Worm (Caenorhabditis elegans) whole organism, L1 larva: ENCODE results near the gene C16A3.2.

Source experiments
- Y116A8C.19 ChIP-seq: sonication (generic microtip); optimal IDR thresholded peaks from 2 replicates; lab custom pipeline; 2016; ENCODE audit warnings: missing compliant biosample characterization, missing genetic modification characterization, borderline replicate concordance
- aha-1 ChIP-seq: fragments of 150-350 bp; optimal IDR thresholded peaks from 2 replicates; lab custom pipeline; 2014; ENCODE audit warnings: missing biosample characterization, missing genetic modification characterization
- alr-1 ChIP-seq: fragments of 200-800 bp; sonication (Bioruptor generic); optimal IDR thresholded peaks from 2 replicates; lab custom pipeline; 2018; ENCODE audit warnings: borderline replicate concordance, mild to moderate bottlenecking, missing genetic modification characterization, missing compliant biosample characterization
- aly-2 ChIP-seq: fragments of 150-350 bp; optimal IDR thresholded peaks from 2 replicates; lab custom pipeline; 2014; ENCODE audit warnings: missing biosample characterization, missing genetic modification characterization
- blmp-1 ChIP-seq: fragments of 150-350 bp; optimal IDR thresholded peaks from 2 replicates; lab custom pipeline; 2014; ENCODE audit warnings: missing biosample characterization, missing genetic modification characterization
- ceh-8 ChIP-seq: fragments of 200-800 bp; sonication (Bioruptor generic); optimal IDR thresholded peaks from 2 replicates; lab custom pipeline; 2018; ENCODE audit warnings: mild to moderate bottlenecking, missing genetic modification characterization, moderate library complexity, missing compliant biosample characterization
- ceh-82 ChIP-seq, 3 experiments: fragments of 150-350 bp in 1 of 3; sonication (generic microtip) in 2 of 3; optimal IDR thresholded peaks; 2 replicates each; lab custom pipeline; 2014 to 2017; ENCODE audit warnings: missing biosample characterization in 3 of 3, missing genetic modification characterization in 3 of 3
- ces-1 ChIP-seq: fragments of 150-350 bp; optimal IDR thresholded peaks from 2 replicates; lab custom pipeline; 2014; ENCODE audit warnings: missing biosample characterization, missing genetic modification reagents, missing genetic modification characterization
- dsc-1 ChIP-seq: sonication (generic microtip); optimal IDR thresholded peaks from 2 replicates; lab custom pipeline; 2016; ENCODE audit warnings: mild to moderate bottlenecking, missing genetic modification characterization, missing compliant biosample characterization
- efl-1 ChIP-seq, 4 experiments: fragments of 150-350 bp; optimal IDR thresholded peaks in 3 of 4; peaks in 1 of 4; 1 replicate in 1 of 4; 2 replicates in 3 of 4; lab custom pipeline; 2014; ENCODE audit warnings: missing biosample characterization in 2 of 4, missing genetic modification characterization in 2 of 4, missing genetic modification reagents in 2 of 4
- efl-3 ChIP-seq: fragments of 200-800 bp; sonication (Bioruptor generic); optimal IDR thresholded peaks from 2 replicates; lab custom pipeline; 2018; ENCODE audit warnings: mild to moderate bottlenecking, missing genetic modification characterization, missing compliant biosample characterization
- egl-13 ChIP-seq: sonication (generic microtip); optimal IDR thresholded peaks from 2 replicates; lab custom pipeline; 2016; ENCODE audit warnings: missing genotype, missing genetic modification reagents, missing genetic modification characterization, missing compliant biosample characterization
- egl-27 ChIP-seq, 2 experiments: fragments of 150-350 bp in 1 of 2; sonication (generic microtip); optimal IDR thresholded peaks; 3 replicates each; lab custom pipeline; 2017 to 2018; ENCODE audit warnings: missing biosample characterization in 2 of 2, missing genetic modification characterization in 2 of 2, missing genetic modification reagents in 2 of 2
- elt-2 ChIP-seq: sonication (generic microtip); optimal IDR thresholded peaks from 2 replicates; lab custom pipeline; 2016; ENCODE audit warnings: missing genetic modification characterization, mild to moderate bottlenecking, inconsistent platforms, missing compliant biosample characterization, missing genetic modification reagents
- elt-3 ChIP-seq, 6 experiments: fragments of 150-350 bp in 1 of 6; sonication (generic microtip); optimal IDR thresholded peaks; 2 replicates each; lab custom pipeline; 2017 to 2018; ENCODE audit warnings: missing biosample characterization in 6 of 6, missing genetic modification characterization in 6 of 6, inconsistent platforms in 1 of 6
- ets-5 ChIP-seq: fragments of 200-800 bp; sonication (Bioruptor generic); IDR thresholded peaks from 2 replicates; pipeline ENCODE4 v1.3.6; 2022; ENCODE audit warnings: missing genetic modification characterization, missing compliant biosample characterization
- grh-1 ChIP-seq: fragments of 200-800 bp; sonication (Bioruptor generic); IDR thresholded peaks from 2 replicates; pipeline ENCODE4 v1.3.6; 2022; ENCODE audit warnings: missing genetic modification reagents, missing genetic modification characterization, missing compliant biosample characterization
- hlh-17 ChIP-seq: fragments of 200-800 bp; sonication (Bioruptor generic); optimal IDR thresholded peaks from 2 replicates; lab custom pipeline; 2018; ENCODE audit warnings: missing genetic modification characterization, mild to moderate bottlenecking, missing compliant biosample characterization, moderate library complexity, borderline replicate concordance
- irx-1 ChIP-seq: sonication (generic microtip); optimal IDR thresholded peaks from 2 replicates; lab custom pipeline; 2016; ENCODE audit warnings: missing genetic modification characterization, missing compliant biosample characterization
- lin-14 ChIP-seq: fragments of 200-800 bp; sonication (Bioruptor generic); optimal IDR thresholded peaks from 2 replicates; lab custom pipeline; 2018; ENCODE audit warnings: mild to moderate bottlenecking, missing genetic modification characterization, moderate library complexity, missing compliant biosample characterization
- lin-35 ChIP-seq, 2 experiments: fragments of 150-350 bp; optimal IDR thresholded peaks; 2 replicates each; lab custom pipeline; 2014; ENCODE audit warnings: missing biosample characterization in 2 of 2, missing genetic modification characterization in 2 of 2, missing genetic modification reagents in 2 of 2
- lin-39 ChIP-seq: fragments of 150-350 bp; optimal IDR thresholded peaks from 2 replicates; lab custom pipeline; 2014; ENCODE audit warnings: missing biosample characterization, missing genetic modification reagents, missing genetic modification characterization
- lsy-2 ChIP-seq, 2 experiments: fragments of 150-350 bp; optimal IDR thresholded peaks; 2 replicates each; lab custom pipeline; 2014; ENCODE audit warnings: missing biosample characterization in 2 of 2, missing genetic modification characterization in 2 of 2
- mab-9 ChIP-seq: fragments of 200-800 bp; sonication (Bioruptor generic); IDR thresholded peaks from 2 replicates; pipeline ENCODE4 v1.3.6; 2022; ENCODE audit warnings: missing genetic modification reagents, missing genetic modification characterization, missing compliant biosample characterization
- mdl-1 ChIP-seq, 2 experiments: fragments of 150-350 bp; optimal IDR thresholded peaks; 2 replicates each; lab custom pipeline; 2014 to 2017; ENCODE audit warnings: missing biosample characterization in 2 of 2, missing genetic modification characterization in 2 of 2, inconsistent platforms in 1 of 2
- mef-2 ChIP-seq: fragments of 150-350 bp; optimal IDR thresholded peaks from 2 replicates; lab custom pipeline; 2014; ENCODE audit warnings: missing biosample characterization, missing genetic modification characterization
- mep-1 ChIP-seq: fragments of 150-350 bp; optimal IDR thresholded peaks from 2 replicates; lab custom pipeline; 2014; ENCODE audit warnings: missing biosample characterization, missing genetic modification characterization
- nhr-20 ChIP-seq: sonication (generic microtip); optimal IDR thresholded peaks from 2 replicates; lab custom pipeline; 2016; ENCODE audit warnings: mild to moderate bottlenecking, missing genetic modification characterization, missing compliant biosample characterization
- nhr-28 ChIP-seq: fragments of 150-350 bp; optimal IDR thresholded peaks from 2 replicates; lab custom pipeline; 2014; ENCODE audit warnings: missing biosample characterization, missing genetic modification characterization
- nhr-47 ChIP-seq: sonication (generic microtip); optimal IDR thresholded peaks from 2 replicates; lab custom pipeline; 2016; ENCODE audit warnings: mild to moderate bottlenecking, missing genetic modification characterization, moderate library complexity, missing compliant biosample characterization
- nhr-71 ChIP-seq: sonication (generic microtip); optimal IDR thresholded peaks from 2 replicates; lab custom pipeline; 2016; ENCODE audit warnings: mild to moderate bottlenecking, missing genetic modification characterization, moderate library complexity, missing compliant biosample characterization
- nhr-85 ChIP-seq: sonication (generic microtip); peaks from one replicate; lab custom pipeline; 2016; ENCODE audit warnings: missing genetic modification characterization, inconsistent platforms, missing compliant biosample characterization
- nhr-90 ChIP-seq: sonication (generic microtip); optimal IDR thresholded peaks from 2 replicates; lab custom pipeline; 2016; ENCODE audit warnings: mild to moderate bottlenecking, missing genetic modification characterization, missing compliant biosample characterization; ENCODE audit not compliant: poor library complexity
- pag-3 ChIP-seq: sonication (generic microtip); optimal IDR thresholded peaks from 2 replicates; lab custom pipeline; 2017; ENCODE audit warnings: missing genetic modification characterization, mild to moderate bottlenecking, missing compliant biosample characterization, antibody characterized with exemption, borderline replicate concordance; ENCODE audit not compliant: insufficient read depth
- pax-3 ChIP-seq: fragments of 200-800 bp; sonication (Bioruptor generic); optimal IDR thresholded peaks from 2 replicates; lab custom pipeline; 2018; ENCODE audit warnings: mild to moderate bottlenecking, missing genetic modification characterization, moderate library complexity, missing compliant biosample characterization
- pqm-1 ChIP-seq: sonication (generic microtip); optimal IDR thresholded peaks from 3 replicates; lab custom pipeline; 2017; ENCODE audit warnings: missing biosample characterization, missing genetic modification characterization
- rnt-1 ChIP-seq: sonication (generic microtip); optimal IDR thresholded peaks from 2 replicates; lab custom pipeline; 2016; ENCODE audit warnings: mild to moderate bottlenecking, missing genetic modification characterization, moderate library complexity, missing compliant biosample characterization
- snpc-4 ChIP-seq: fragments of 150-350 bp; optimal IDR thresholded peaks from 2 replicates; lab custom pipeline; 2014; ENCODE audit warnings: missing biosample characterization, missing genetic modification characterization
- sptf-1 ChIP-seq: fragments of 150-350 bp; optimal IDR thresholded peaks from 2 replicates; lab custom pipeline; 2014; ENCODE audit warnings: missing biosample characterization, missing genetic modification characterization
- swsn-7 ChIP-seq: sonication (generic microtip); optimal IDR thresholded peaks from 2 replicates; lab custom pipeline; 2016; ENCODE audit warnings: missing genetic modification characterization, missing compliant biosample characterization
- tlp-1 ChIP-seq: fragments of 150-350 bp; optimal IDR thresholded peaks from 2 replicates; lab custom pipeline; 2014; ENCODE audit warnings: missing biosample characterization, missing genetic modification characterization
- unc-130 ChIP-seq: fragments of 150-350 bp; optimal IDR thresholded peaks from 2 replicates; lab custom pipeline; 2017; ENCODE audit warnings: missing biosample characterization, missing genetic modification characterization, inconsistent platforms
- unc-98 ChIP-seq: fragments of 200-800 bp; sonication (Bioruptor generic); IDR thresholded peaks from 2 replicates; pipeline ENCODE4 v1.3.6; 2022; ENCODE audit warnings: missing genetic modification characterization, missing compliant biosample characterization
- ztf-11 ChIP-seq, 2 experiments: sonication (generic microtip); optimal IDR thresholded peaks; 2 replicates each; lab custom pipeline; 2016 to 2017; ENCODE audit warnings: missing genetic modification characterization in 2 of 2, missing biosample characterization in 1 of 2, missing compliant biosample characterization in 1 of 2
- ztf-4 ChIP-seq: fragments of 150-350 bp; optimal IDR thresholded peaks from 2 replicates; lab custom pipeline; 2014; ENCODE audit warnings: missing biosample characterization, missing genetic modification characterization

C16A3.2 gene

DNA sequence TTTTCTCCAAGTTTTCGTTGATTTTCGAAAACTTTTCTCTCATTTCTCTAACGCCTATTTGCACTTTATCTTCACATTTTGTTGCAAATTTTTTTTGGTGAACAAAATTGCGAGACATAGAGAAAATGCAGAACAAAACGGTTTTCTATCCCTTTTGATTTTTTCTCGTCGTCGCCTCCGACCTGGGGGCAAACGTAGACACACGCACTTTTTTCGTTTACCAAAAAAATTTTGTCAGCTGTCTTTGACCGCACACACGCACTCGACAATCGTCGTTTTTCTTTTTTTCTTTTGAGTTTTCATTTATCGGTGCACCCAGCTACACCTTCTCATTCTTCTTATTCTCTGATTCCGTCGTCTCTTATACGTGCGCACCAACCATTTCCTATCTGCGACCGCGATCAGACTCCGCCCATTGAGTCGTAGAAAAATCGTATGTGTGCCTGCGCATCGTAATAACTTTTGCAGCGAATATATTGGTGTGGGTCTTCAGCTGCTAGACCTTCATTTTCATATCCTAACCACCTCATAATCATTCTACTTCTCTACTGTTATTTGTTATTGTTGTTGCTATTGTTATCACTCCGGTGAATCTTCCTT lies 27.2 kb upstream of the C16A3.2 start (continued):
- peak in 1 of 2 experiments; percentile 45 for TF ChIP-seq efl-1 (optimal IDR thresholded peaks at IDR 0.05; lab: Kevin White, UChicago)
- peak in 1 of 2 experiments; percentile 88 for TF ChIP-seq efl-1 (GFP tag; optimal IDR thresholded peaks at IDR 0.05 in 1 of 2; lab: Kevin White, UChicago)
- no peak for TF ChIP-seq alr-1 (tag; lab: Kevin White, UChicago)
- TF ChIP-seq mef-2 (tag; lab: Kevin White, UChicago), result no peak
- TF ChIP-seq snpc-4 (tag; lab: Kevin White, UChicago), result peak; percentile 14
- peak; percentile 90 for TF ChIP-seq nhr-20 (tag; lab: Kevin White, UChicago)
- peak; percentile 70 for TF ChIP-seq mep-1 (tag; lab: Kevin White, UChicago)
- TF ChIP-seq mdl-1 (tag; optimal IDR thresholded peaks at IDR 0.05; lab: Kevin White, UChicago), result peak in 1 of 2 experiments; percentile 58
- no peak for TF ChIP-seq ets-5 (GFP tag; lab: Robert Waterston, UW)
- no peak for TF ChIP-seq mab-9 (GFP tag; lab: Robert Waterston, UW)
- peak in 1 of 2 experiments; percentile 54 for TF ChIP-seq lin-35 (GFP tag; optimal IDR thresholded peaks at IDR 0.05; lab: Kevin White, UChicago)
- TF ChIP-seq nhr-90 (tag; lab: Kevin White, UChicago), result peak; percentile 51
- no peak for TF ChIP-seq ztf-4
- TF ChIP-seq pax-3 (tag; lab: Kevin White, UChicago), result no peak
- TF ChIP-seq aly-2 (tag; lab: Kevin White, UChicago), result no peak
- peak in 2 of 3 experiments; percentile 14 to 22 for TF ChIP-seq ceh-82 (tag; optimal IDR thresholded peaks at IDR 0.05; lab: Kevin White, UChicago)
- no peak for TF ChIP-seq nhr-28 (tag; lab: Kevin White, UChicago)
- peak; percentile 80 for TF ChIP-seq lin-39

DNA sequence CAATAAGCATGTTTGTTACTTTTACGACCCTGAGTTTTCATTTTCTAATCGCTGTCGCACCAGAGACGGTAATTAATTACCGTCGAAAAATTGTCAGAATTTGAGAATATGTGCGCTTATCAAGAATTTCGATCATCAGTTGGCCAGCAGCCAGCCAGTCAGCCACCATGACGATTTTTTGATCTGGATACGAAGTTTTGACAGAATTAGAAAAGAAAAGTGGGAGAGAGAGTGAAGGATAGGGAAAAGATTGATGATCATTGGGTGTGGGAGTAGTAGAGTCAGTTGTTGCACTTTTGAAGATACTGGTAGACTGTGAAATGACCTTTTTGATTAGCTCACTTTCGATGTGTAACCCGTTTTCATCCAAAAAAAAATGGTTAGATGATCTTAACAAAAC lies 25.2 kb upstream of the C16A3.2 start:
- no peak for TF ChIP-seq pax-3 (tag; lab: Kevin White, UChicago)
- TF ChIP-seq pqm-1, result no peak
- TF ChIP-seq Y116A8C.19 (tag; lab: Kevin White, UChicago), result no peak
- TF ChIP-seq nhr-71 (tag; lab: Kevin White, UChicago), result peak; percentile 75
- peak; percentile 34 for TF ChIP-seq efl-3 (GFP tag; lab: Kevin White, UChicago)
- peak; percentile 94 for TF ChIP-seq blmp-1
- peak in 1 of 2 experiments; percentile 4 for TF ChIP-seq efl-1 (optimal IDR thresholded peaks at IDR 0.05; lab: Kevin White, UChicago)
- TF ChIP-seq efl-1 (GFP tag; optimal IDR thresholded peaks at IDR 0.05 in 1 of 2; lab: Kevin White, UChicago), result no peak
- TF ChIP-seq lsy-2 (tag; optimal IDR thresholded peaks at IDR 0.05; lab: Kevin White, UChicago), result peak; percentile 46 to 59
- peak; percentile 22 for TF ChIP-seq irx-1 (tag; lab: Kevin White, UChicago)
- peak; percentile 31 for TF ChIP-seq nhr-90 (tag; lab: Kevin White, UChicago)
- peak in 1 of 6 experiments; percentile 27 for TF ChIP-seq elt-3 (tag; optimal IDR thresholded peaks at IDR 0.05; lab: Kevin White, UChicago)
- TF ChIP-seq mep-1 (tag; lab: Kevin White, UChicago), result peak; percentile 65
- no peak for TF ChIP-seq unc-130
- TF ChIP-seq elt-2, result no peak
- TF ChIP-seq nhr-20 (tag; lab: Kevin White, UChicago), result peak; percentile 65
- TF ChIP-seq unc-98, result no peak
- no peak for TF ChIP-seq mab-9 (GFP tag; lab: Robert Waterston, UW)
- TF ChIP-seq rnt-1 (tag; lab: Kevin White, UChicago), result peak; percentile 75
- no peak for TF ChIP-seq alr-1 (tag; lab: Kevin White, UChicago)
- TF ChIP-seq snpc-4 (tag; lab: Kevin White, UChicago), result no peak
- TF ChIP-seq ztf-4, result no peak
- no peak for TF ChIP-seq nhr-28 (tag; lab: Kevin White, UChicago)
- TF ChIP-seq nhr-47 (tag; lab: Kevin White, UChicago), result peak; percentile 53
- TF ChIP-seq swsn-7, result peak; percentile 4
- TF ChIP-seq ces-1 (GFP tag; lab: Kevin White, UChicago), result no peak
- TF ChIP-seq grh-1 (GFP tag; lab: Robert Waterston, UW), result no peak
- no peak for TF ChIP-seq ceh-8
- TF ChIP-seq tlp-1 (tag; lab: Kevin White, UChicago), result no peak
- no peak for TF ChIP-seq pag-3 (tag; lab: Kevin White, UChicago)
- TF ChIP-seq hlh-17 (GFP tag; lab: Kevin White, UChicago), result no peak
- no peak for TF ChIP-seq egl-13 (tag; lab: Kevin White, UChicago)
- no peak for TF ChIP-seq sptf-1 (tag; lab: Kevin White, UChicago)
- no peak for TF ChIP-seq dsc-1 (tag; lab: Kevin White, UChicago)
- peak; percentile 81 for TF ChIP-seq lin-14 (GFP tag; lab: Kevin White, UChicago)
- TF ChIP-seq egl-27 (tag; optimal IDR thresholded peaks at IDR 0.05; lab: Kevin White, UChicago), result no peak
- TF ChIP-seq lin-35 (GFP tag; optimal IDR thresholded peaks at IDR 0.05; lab: Kevin White, UChicago), result peak in 1 of 2 experiments; percentile 10
- TF ChIP-seq nhr-85 (tag; lab: Kevin White, UChicago), result peak; percentile 96
- no peak for TF ChIP-seq aha-1
- TF ChIP-seq ztf-11 (tag; optimal IDR thresholded peaks at IDR 0.05; lab: Kevin White, UChicago), result no peak
